Worm (Caenorhabditis elegans): ENCODE measurements around the gene exos-4.1.

- TF ChIP-seq tab-1 (GFP tag; IDR thresholded peaks at IDR 0.05) (no peak), ref-1 (GFP tag; conservative IDR thresholded peaks at IDR 0.05) (no peak), T22C8.4 (GFP tag; IDR thresholded peaks at IDR 0.05) (no peak), med-1 (GFP tag; optimal IDR thresholded peaks at IDR 0.05; ENCODE audit: insufficient read depth) (no peak), flt-1 (GFP tag; IDR thresholded peaks at IDR 0.05) (no peak), ztf-23 (GFP tag; IDR thresholded peaks at IDR 0.05) (no peak), klf-2 (GFP tag; conservative IDR thresholded peaks at IDR 0.05) (no peak)
Measured at ce11 chrIV:13149276-13149675, 50.5 kb downstream of the exos-4.1 start, which contains the start of gene nlp-79.
